Fruit fly (Drosophila melanogaster) whole organism, embryonic: Measurements from ENCODE around the gene CG10660.

Source experiments
- Awh ChIP-seq: fragments of 200-800 bp; sonication (Bioruptor generic); IDR thresholded peaks from 2 replicates; pipeline ENCODE4, ENCODE4 v1.3.6; 2022; ENCODE audit warnings: missing biosample characterization, missing genetic modification characterization
- BEAF-32 ChIP-seq: fragments of 200-800 bp; sonication (Bioruptor generic); optimal IDR thresholded peaks from 3 replicates; lab custom pipeline; 2017; ENCODE audit warnings: missing biosample characterization, missing genetic modification characterization, mild to moderate bottlenecking, moderate library complexity, missing genetic modification reagents
- Bdp1 ChIP-seq: fragments of 200-800 bp; sonication (Bioruptor generic); optimal IDR thresholded peaks from 3 replicates; lab custom pipeline; 2016; ENCODE audit warnings: missing biosample characterization, missing genetic modification characterization
- CG10267 ChIP-seq: fragments of 200-800 bp; sonication (Bioruptor generic); optimal IDR thresholded peaks from 2 replicates; lab custom pipeline; 2018; ENCODE audit warnings: missing biosample characterization, mild to moderate bottlenecking, missing genetic modification characterization, moderate library complexity
- CG11504 ChIP-seq: fragments of 200-800 bp; sonication (Bioruptor generic); optimal IDR thresholded peaks from 3 replicates; lab custom pipeline; 2019; ENCODE audit warnings: missing biosample characterization, mild to moderate bottlenecking, missing genetic modification characterization, moderate library complexity
- CG11560 ChIP-seq: fragments of 200-800 bp; sonication (Bioruptor generic); IDR thresholded peaks from 3 replicates; pipeline ENCODE4 v1.3.6; 2022; ENCODE audit warnings: missing biosample characterization, missing genetic modification characterization
- CG13624 ChIP-seq: fragments of 200-800 bp; sonication (Bioruptor generic); optimal IDR thresholded peaks from 2 replicates; lab custom pipeline; 2016; ENCODE audit warnings: missing biosample characterization, missing genetic modification characterization
- CG14441 ChIP-seq: fragments of 200-800 bp; sonication (Bioruptor generic); IDR thresholded peaks from 2 replicates; pipeline ENCODE4 v1.3.6; 2022; ENCODE audit warnings: missing biosample characterization, missing genetic modification characterization
- CG14860 ChIP-seq: fragments of 200-800 bp; sonication (Bioruptor generic); IDR thresholded peaks from 3 replicates; pipeline ENCODE4 v1.3.6; 2022; ENCODE audit warnings: missing biosample characterization, missing genetic modification characterization; ENCODE audit not compliant: partially characterized antibody
- CG1529 ChIP-seq: fragments of 200-800 bp; sonication (Bioruptor generic); optimal IDR thresholded peaks from 3 replicates; lab custom pipeline; 2018; ENCODE audit warnings: missing biosample characterization, missing genetic modification characterization
- CG16815 ChIP-seq: fragments of 200-800 bp; sonication (Bioruptor generic); optimal IDR thresholded peaks from 3 replicates; lab custom pipeline; 2017; ENCODE audit warnings: missing biosample characterization, mild to moderate bottlenecking, missing genetic modification characterization
- CG17186 ChIP-seq: fragments of 200-800 bp; sonication (Bioruptor generic); optimal IDR thresholded peaks from 3 replicates; lab custom pipeline; 2017; ENCODE audit warnings: missing biosample characterization, missing genetic modification reagents, missing genetic modification characterization
- CG18619 ChIP-seq: fragments of 200-800 bp; sonication (Bioruptor generic); optimal IDR thresholded peaks from 3 replicates; lab custom pipeline; 2017; ENCODE audit warnings: missing biosample characterization, mild to moderate bottlenecking, missing genetic modification characterization
- CG3163 ChIP-seq: fragments of 200-800 bp; sonication (Bioruptor generic); optimal IDR thresholded peaks from 3 replicates; lab custom pipeline; 2016; ENCODE audit warnings: missing biosample characterization, missing genetic modification characterization
- CG32767 ChIP-seq: fragments of 200-800 bp; sonication (Bioruptor generic); IDR thresholded peaks from 2 replicates; pipeline ENCODE4 v1.3.6; 2022; ENCODE audit warnings: missing biosample characterization, missing genetic modification characterization
- CG3995 ChIP-seq: fragments of 200-800 bp; sonication (Bioruptor generic); optimal IDR thresholded peaks from 3 replicates; lab custom pipeline; 2016; ENCODE audit warnings: missing biosample characterization, missing genetic modification characterization
- CG4282 ChIP-seq: fragments of 200-800 bp; sonication (Bioruptor generic); optimal IDR thresholded peaks from 2 replicates; lab custom pipeline; 2016; ENCODE audit warnings: missing biosample characterization, missing genetic modification characterization
- CG43689 ChIP-seq: fragments of 200-800 bp; sonication (Bioruptor generic); IDR thresholded peaks from 2 replicates; pipeline ENCODE4 v1.3.6; 2022; ENCODE audit warnings: missing biosample characterization, missing genetic modification characterization
- CG6654 ChIP-seq: fragments of 200-800 bp; sonication (Bioruptor generic); optimal IDR thresholded peaks from 2 replicates; lab custom pipeline; 2017; ENCODE audit warnings: missing biosample characterization, mild to moderate bottlenecking, missing genetic modification characterization
- CG6765 ChIP-seq: fragments of 200-800 bp; sonication (Bioruptor generic); optimal IDR thresholded peaks from 3 replicates; lab custom pipeline; 2017; ENCODE audit warnings: missing biosample characterization, mild to moderate bottlenecking, missing genetic modification characterization
- CG7928 ChIP-seq: fragments of 200-800 bp; sonication (Bioruptor generic); optimal IDR thresholded peaks from 2 replicates; lab custom pipeline; 2017; ENCODE audit warnings: missing biosample characterization, mild to moderate bottlenecking, missing genetic modification characterization
- D ChIP-seq, 2 experiments: fragments of 200-800 bp in 1 of 2; fragments of >200 bp in 1 of 2; sonication (Bioruptor generic) in 1 of 2; optimal IDR thresholded peaks; 2 replicates in 1 of 2; 3 replicates in 1 of 2; lab custom pipeline; 2017; ENCODE audit warnings: mild to moderate bottlenecking in 1 of 2, missing biosample characterization in 1 of 2, missing genetic modification characterization in 1 of 2, missing genetic modification reagents in 1 of 2
- ERR ChIP-seq: fragments of 200-800 bp; sonication (Bioruptor generic); optimal IDR thresholded peaks from 2 replicates; lab custom pipeline; 2016; ENCODE audit warnings: missing biosample characterization, missing genetic modification characterization
- Fer2 ChIP-seq: fragments of 200-800 bp; sonication (Bioruptor generic); optimal IDR thresholded peaks from 2 replicates; lab custom pipeline; 2018; ENCODE audit warnings: missing biosample characterization, mild to moderate bottlenecking, missing genetic modification characterization, moderate library complexity
- Lhr ChIP-seq: fragments of 200-800 bp; sonication (Bioruptor generic); optimal IDR thresholded peaks from 3 replicates; lab custom pipeline; 2017; ENCODE audit warnings: mild to moderate bottlenecking, missing biosample characterization, missing genetic modification reagents, missing genetic modification characterization
- Spps ChIP-seq: fragments of 200-800 bp; sonication (Bioruptor generic); optimal IDR thresholded peaks from 2 replicates; lab custom pipeline; 2018; ENCODE audit warnings: missing biosample characterization, mild to moderate bottlenecking, missing genetic modification characterization
- Trl ChIP-seq, 3 experiments: fragments of >200 bp in 2 of 3; fragments of 200-800 bp in 1 of 3; sonication (Bioruptor generic) in 1 of 3; optimal IDR thresholded peaks; 2 replicates in 1 of 3; 3 replicates in 2 of 3; lab custom pipeline; 2016 to 2017; ENCODE audit warnings: missing biosample characterization in 1 of 3, missing genetic modification characterization in 1 of 3
- ab ChIP-seq: fragments of 200-800 bp; sonication (Bioruptor generic); optimal IDR thresholded peaks from 2 replicates; lab custom pipeline; 2016; ENCODE audit warnings: missing biosample characterization, missing genetic modification characterization
- br ChIP-seq: fragments of >200 bp; optimal IDR thresholded peaks from 2 replicates; lab custom pipeline; 2017
- danr ChIP-seq: fragments of 200-800 bp; sonication (Bioruptor generic); IDR thresholded peaks from 2 replicates; pipeline ENCODE4 v1.3.6; 2022; ENCODE audit warnings: missing biosample characterization, missing genetic modification characterization
- ems ChIP-seq: fragments of 200-800 bp; sonication (Bioruptor generic); optimal IDR thresholded peaks from 3 replicates; lab custom pipeline; 2016; ENCODE audit warnings: missing biosample characterization, missing genetic modification characterization
- eyg ChIP-seq: fragments of 200-800 bp; sonication (Bioruptor generic); optimal IDR thresholded peaks from 3 replicates; lab custom pipeline; 2016; ENCODE audit warnings: missing biosample characterization, missing genetic modification characterization
- luna ChIP-seq: fragments of 200-800 bp; sonication (Bioruptor generic); optimal IDR thresholded peaks from 2 replicates; lab custom pipeline; 2016; ENCODE audit warnings: missing biosample characterization, missing genetic modification characterization
- maf-S ChIP-seq: fragments of 200-800 bp; sonication (Bioruptor generic); optimal IDR thresholded peaks from 2 replicates; lab custom pipeline; 2016; ENCODE audit warnings: missing biosample characterization, missing genetic modification characterization
- mam ChIP-seq: fragments of 200-800 bp; sonication (Bioruptor generic); optimal IDR thresholded peaks from 3 replicates; lab custom pipeline; 2016; ENCODE audit warnings: missing biosample characterization, missing genetic modification characterization
- onecut ChIP-seq: fragments of 200-800 bp; sonication (Bioruptor generic); IDR thresholded peaks from 2 replicates; pipeline ENCODE4 v1.3.6; 2022; ENCODE audit warnings: missing biosample characterization, missing genetic modification characterization
- scrt ChIP-seq: fragments of 200-800 bp; sonication (Bioruptor generic); optimal IDR thresholded peaks from 2 replicates; lab custom pipeline; 2018; ENCODE audit warnings: missing biosample characterization, mild to moderate bottlenecking, missing genetic modification characterization, moderate library complexity
- sens-2 ChIP-seq: fragments of 200-800 bp; sonication (Bioruptor generic); IDR thresholded peaks from 2 replicates; pipeline ENCODE4 v1.3.6; 2022; ENCODE audit warnings: missing biosample characterization, missing genetic modification characterization
- so ChIP-seq: fragments of 200-800 bp; sonication (Bioruptor generic); IDR thresholded peaks from 3 replicates; pipeline ENCODE4 v1.3.6; 2022; ENCODE audit warnings: missing biosample characterization, missing genetic modification characterization
- tup ChIP-seq: fragments of 200-800 bp; sonication (Bioruptor generic); optimal IDR thresholded peaks from 2 replicates; lab custom pipeline; 2016; ENCODE audit warnings: missing biosample characterization, mild to moderate bottlenecking, missing genetic modification characterization, moderate library complexity
- twi ChIP-seq: fragments of 200-800 bp; optimal IDR thresholded peaks from 2 replicates; lab custom pipeline; 2019; ENCODE audit warnings: missing biosample characterization, mild to moderate bottlenecking, missing genetic modification characterization, moderate library complexity
- usp ChIP-seq: fragments of >200 bp; optimal IDR thresholded peaks from 2 replicates; lab custom pipeline; 2017; ENCODE audit warnings: missing biosample characterization, missing genetic modification characterization

The CG10660 gene

DNA sequence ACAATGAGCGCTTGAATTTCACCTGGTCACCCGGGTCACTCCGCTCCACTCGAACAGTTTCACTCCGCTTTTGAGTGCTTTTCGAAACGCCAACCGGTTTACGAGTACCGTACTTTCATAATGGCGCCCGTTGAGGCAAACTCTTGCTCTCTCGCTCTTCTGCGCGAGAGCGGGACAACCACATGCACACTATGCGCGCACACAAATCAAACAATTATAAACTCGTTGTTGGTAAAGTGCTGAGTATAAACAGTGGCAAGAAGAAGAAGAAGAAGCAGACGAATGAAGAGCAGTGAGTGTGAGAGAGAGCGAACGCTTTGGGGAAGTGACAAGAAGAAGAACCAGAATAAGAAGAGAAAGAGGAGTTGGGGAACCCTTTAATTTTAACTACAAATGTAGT, 22.5 kb downstream of the CG10660 start, which contains the start of gene eyg (continued):
- TF ChIP-seq CG1529 (GFP tag; lab: Kevin White, UChicago) (no peak), CG16815 (GFP tag; lab: Kevin White, UChicago) (no peak), luna (GFP tag; lab: Kevin White, UChicago) (no peak), ERR (GFP tag; lab: Kevin White, UChicago) (peak; percentile 14), CG18619 (GFP tag; lab: Kevin White, UChicago) (peak; percentile 16), Awh (0 out of 2 replicates have a peak, but pooled peaks have one; percentile 28), Spps (tag; lab: Kevin White, UChicago) (no peak), CG6765 (GFP tag; lab: Kevin White, UChicago) (no peak), Trl (optimal IDR thresholded peaks at IDR 0.05; lab: Kevin White, UChicago) (peak; percentile 22 to 49), Trl (GFP tag; optimal IDR thresholded peaks at IDR 0.05; lab: Kevin White, UChicago) (peak; percentile 48), usp (GFP tag; lab: Kevin White, UChicago) (no peak), eyg (GFP tag; lab: Kevin White, UChicago) (peak; percentile 59), CG4282 (GFP tag; lab: Kevin White, UChicago) (no peak), twi (tag; lab: Kevin White, UChicago) (peak; percentile 9), br (lab: Kevin White, UChicago) (no peak), mam (peak; percentile 34), sens-2 (GFP tag; lab: Robert Waterston, UW) (no peak), CG11504 (tag; lab: Kevin White, UChicago) (no peak), CG3163 (GFP tag; lab: Kevin White, UChicago) (peak; percentile 62), Fer2 (tag; lab: Kevin White, UChicago) (no peak), maf-S (GFP tag; lab: Kevin White, UChicago) (no peak), CG14441 (GFP tag; lab: Robert Waterston, UW) (no peak), BEAF-32 (GFP tag; lab: Kevin White, UChicago) (no peak), CG43689 (GFP tag; lab: Robert Waterston, UW) (no peak), CG17186 (GFP tag; lab: Kevin White, UChicago) (peak; percentile 26), danr (GFP tag; lab: Robert Waterston, UW) (no peak), CG6654 (no peak), so (GFP tag; lab: Robert Waterston, UW) (peak; percentile 25; the same call in 1 of the 3 replicates), CG7928 (GFP tag; lab: Kevin White, UChicago) (no peak), scrt (no peak), CG11560 (tag; lab: Robert Waterston, UW) (no peak), CG13624 (GFP tag; lab: Kevin White, UChicago) (peak; percentile 4), onecut (GFP tag; lab: Robert Waterston, UW) (peak; percentile 13; the same call in 1 of the 2 replicates), D (optimal IDR thresholded peaks at IDR 0.05; lab: Kevin White, UChicago) (no peak), D (GFP tag; optimal IDR thresholded peaks at IDR 0.05; lab: Kevin White, UChicago) (peak; percentile 11), CG10267 (no peak), CG3995 (GFP tag; lab: Kevin White, UChicago) (no peak), Bdp1 (no peak), ems (GFP tag; lab: Kevin White, UChicago) (no peak), Lhr (no peak), CG14860 (GFP tag; lab: Robert Waterston, UW) (no peak), CG32767 (GFP tag; lab: Robert Waterston, UW) (no peak), ab (GFP tag; lab: Kevin White, UChicago) (peak; percentile 57), tup (GFP tag; lab: Kevin White, UChicago) (no peak)
